Comparison of ENCODE assay signal across 6 worm cellular contexts in the genomic region with DNA sequence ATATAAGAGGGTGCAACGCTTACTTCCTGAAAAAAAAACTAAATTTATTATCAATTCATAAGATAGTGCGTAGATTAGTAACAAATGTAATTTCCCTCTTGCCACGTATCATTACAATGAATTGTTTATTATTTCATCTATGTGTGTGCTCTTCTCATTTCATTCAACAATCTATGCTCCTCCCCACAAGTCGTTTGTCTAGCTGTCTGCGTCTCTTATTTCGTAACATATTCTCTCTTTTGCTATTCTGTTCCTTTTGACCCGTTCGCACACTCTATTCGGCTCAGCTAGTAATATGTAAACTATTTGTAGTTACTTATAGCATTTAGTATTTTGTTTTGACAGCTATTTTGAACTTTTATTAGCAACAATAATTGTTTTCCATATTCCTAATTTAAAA.
TF ChIP-seq lines count a peak whose summit lies in the region.

No protein-coding gene starts in this region.

TF ChIP-seq in whole organism, L1 larva, 84 proteins besides CTCF, POLR2A, EP300 and RAD21 (continues in another document):
- no peak for TF ChIP-seq pax-3 (tag; optimal IDR thresholded peaks at IDR 0.05; lab: Kevin White, UChicago)
- TF ChIP-seq ceh-82 (tag; optimal IDR thresholded peaks at IDR 0.05; lab: Kevin White, UChicago) = no peak
- TF ChIP-seq zag-1 (tag; optimal IDR thresholded peaks at IDR 0.05; lab: Kevin White, UChicago) = no peak
- TF ChIP-seq ama-1 (optimal IDR thresholded peaks at IDR 0.05; lab: Kevin White, UChicago) = no peak
- peak; percentile 17 for TF ChIP-seq nhr-85 (tag; lab: Kevin White, UChicago)
- no peak for TF ChIP-seq elt-2 (tag; optimal IDR thresholded peaks at IDR 0.05; lab: Kevin White, UChicago)
- no peak for TF ChIP-seq C34B4.2 (tag; optimal IDR thresholded peaks at IDR 0.05; lab: Kevin White, UChicago)
- no peak for TF ChIP-seq jun-1 (tag; optimal IDR thresholded peaks at IDR 0.05; lab: Kevin White, UChicago)
- no peak for TF ChIP-seq swsn-7 (tag; optimal IDR thresholded peaks at IDR 0.05; lab: Kevin White, UChicago)
- TF ChIP-seq ceh-90 (tag; optimal IDR thresholded peaks at IDR 0.05; lab: Kevin White, UChicago) = no peak
- TF ChIP-seq snu-23 (GFP tag; optimal IDR thresholded peaks at IDR 0.05; lab: Kevin White, UChicago) = no peak
- TF ChIP-seq hlh-17 (GFP tag; optimal IDR thresholded peaks at IDR 0.05; lab: Kevin White, UChicago; ENCODE audit: borderline replicate concordance) = no peak
- no peak for TF ChIP-seq ceh-8 (GFP tag; optimal IDR thresholded peaks at IDR 0.05; lab: Kevin White, UChicago)
- TF ChIP-seq dpl-1 (GFP tag; optimal IDR thresholded peaks at IDR 0.05; lab: Kevin White, UChicago) = no peak
- TF ChIP-seq sox-4 (tag; optimal IDR thresholded peaks at IDR 0.05; lab: Kevin White, UChicago) = no peak

TF ChIP-seq in whole organism, L2 larva, 48 proteins besides CTCF, POLR2A, EP300 and RAD21 (continues in another document):
- peak; percentile 67 for TF ChIP-seq crh-2 (tag; optimal IDR thresholded peaks at IDR 0.05; lab: Kevin White, UChicago)
- no peak for TF ChIP-seq nhr-25 (tag; optimal IDR thresholded peaks at IDR 0.05; lab: Kevin White, UChicago)
- TF ChIP-seq ztf-11 (tag; optimal IDR thresholded peaks at IDR 0.05; lab: Kevin White, UChicago) = no peak
- TF ChIP-seq blmp-1 (tag; optimal IDR thresholded peaks at IDR 0.05; lab: Kevin White, UChicago; ENCODE audit: insufficient read depth) = no peak
- TF ChIP-seq ceh-16 (tag; optimal IDR thresholded peaks at IDR 0.05; lab: Kevin White, UChicago) = no peak
- no peak for TF ChIP-seq lsy-2 (tag; optimal IDR thresholded peaks at IDR 0.05; lab: Kevin White, UChicago)
- TF ChIP-seq unc-39 (tag; optimal IDR thresholded peaks at IDR 0.05; lab: Kevin White, UChicago) = no peak
- no peak for TF ChIP-seq Y55F3AM.14 (GFP tag; optimal IDR thresholded peaks at IDR 0.05; lab: Kevin White, UChicago)
- TF ChIP-seq sma-9 (GFP tag; optimal IDR thresholded peaks at IDR 0.05; lab: Kevin White, UChicago) = peak; percentile 15
- TF ChIP-seq sma-9 (tag; optimal IDR thresholded peaks at IDR 0.05; lab: Kevin White, UChicago) = no peak
- no peak for TF ChIP-seq ama-1 (optimal IDR thresholded peaks at IDR 0.05; lab: Kevin White, UChicago)
- TF ChIP-seq elt-3 (tag; optimal IDR thresholded peaks at IDR 0.05; lab: Kevin White, UChicago) = no peak
- no peak for TF ChIP-seq nhr-129 (tag; optimal IDR thresholded peaks at IDR 0.05; lab: Kevin White, UChicago)
- no peak for TF ChIP-seq nhr-12 (tag; optimal IDR thresholded peaks at IDR 0.05; lab: Kevin White, UChicago)
- TF ChIP-seq snpc-4 (tag; optimal IDR thresholded peaks at IDR 0.05; lab: Kevin White, UChicago) = no peak
- TF ChIP-seq lin-11 (tag; optimal IDR thresholded peaks at IDR 0.05; lab: Kevin White, UChicago) = no peak

TF ChIP-seq in whole organism, L3 larva, 47 proteins besides CTCF, POLR2A, EP300 and RAD21:
- TF ChIP-seq pha-4 (tag; optimal IDR thresholded peaks at IDR 0.05; lab: Kevin White, UChicago) = peak; percentile 35
- TF ChIP-seq fkh-10 (GFP tag; optimal IDR thresholded peaks at IDR 0.05; lab: Kevin White, UChicago) = no peak

TF ChIP-seq in whole organism, L4 larva, 104 proteins besides CTCF, POLR2A, EP300 and RAD21 (continues in another document):
- TF ChIP-seq mdl-1 (tag; optimal IDR thresholded peaks at IDR 0.05; lab: Kevin White, UChicago) = no peak
- no peak for TF ChIP-seq jun-1 (tag; optimal IDR thresholded peaks at IDR 0.05; lab: Kevin White, UChicago)
- no peak for TF ChIP-seq nhr-25 (tag; optimal IDR thresholded peaks at IDR 0.05; lab: Kevin White, UChicago; ENCODE audit: borderline replicate concordance, insufficient read depth)
- TF ChIP-seq hmg-1.1 (GFP tag; IDR thresholded peaks at IDR 0.05; lab: Robert Waterston, UW) = peak; percentile 18; the same call in 1 of the 2 replicates
- TF ChIP-seq nhr-102 (tag; optimal IDR thresholded peaks at IDR 0.05; lab: Kevin White, UChicago) = no peak
- TF ChIP-seq sdz-12 (GFP tag; optimal IDR thresholded peaks at IDR 0.05; lab: Kevin White, UChicago) = no peak
- TF ChIP-seq mdt-29 (GFP tag; IDR thresholded peaks at IDR 0.05; lab: Robert Waterston, UW) = no peak
- TF ChIP-seq unc-62 (GFP tag; optimal IDR thresholded peaks at IDR 0.05 in 1 of 2; lab: Kevin White, UChicago) = peak in 1 of 2 experiments; percentile 61
- TF ChIP-seq unc-62 (tag; optimal IDR thresholded peaks at IDR 0.05; lab: Kevin White, UChicago) = no peak
- no peak for TF ChIP-seq F49E8.2 (tag; optimal IDR thresholded peaks at IDR 0.05; lab: Kevin White, UChicago; ENCODE audit: borderline replicate concordance)
- TF ChIP-seq daf-16 (GFP tag; optimal IDR thresholded peaks at IDR 0.05; lab: Kevin White, UChicago) = no peak
- peak; percentile 67 for TF ChIP-seq daf-16 (tag; optimal IDR thresholded peaks at IDR 0.05; lab: Kevin White, UChicago)
- TF ChIP-seq nhr-42 (GFP tag; IDR thresholded peaks at IDR 0.05; lab: Robert Waterston, UW) = no peak
- TF ChIP-seq ctbp-1 (GFP tag; IDR thresholded peaks at IDR 0.05; lab: Robert Waterston, UW) = no peak
- TF ChIP-seq dve-1 (tag; optimal IDR thresholded peaks at IDR 0.05; lab: Kevin White, UChicago; ENCODE audit: insufficient read depth) = peak; percentile 62
- TF ChIP-seq duxl-1 (tag; optimal IDR thresholded peaks at IDR 0.05; lab: Kevin White, UChicago; ENCODE audit: poor library complexity) = no peak
- no peak for TF ChIP-seq unc-39 (tag; optimal IDR thresholded peaks at IDR 0.05; lab: Kevin White, UChicago)
- peak; percentile 35 for TF ChIP-seq mes-2 (tag; optimal IDR thresholded peaks at IDR 0.05; lab: Kevin White, UChicago; ENCODE audit: poor library complexity, severe bottlenecking)
- TF ChIP-seq Y75B8A.6 (GFP tag; IDR thresholded peaks at IDR 0.05; lab: Robert Waterston, UW) = no peak

TF ChIP-seq in whole organism, mixed stage, embryonic, 35 proteins besides CTCF, POLR2A, EP300 and RAD21:
- no peak for TF ChIP-seq elt-1 (tag; optimal IDR thresholded peaks at IDR 0.05; lab: Kevin White, UChicago; ENCODE audit: borderline replicate concordance, insufficient read depth)
- peak; percentile 14 for TF ChIP-seq ces-1 (GFP tag; optimal IDR thresholded peaks at IDR 0.05; lab: Kevin White, UChicago)
- peak; percentile 56 for TF ChIP-seq unc-120 (tag; optimal IDR thresholded peaks at IDR 0.05; lab: Kevin White, UChicago; ENCODE audit: poor library complexity, severe bottlenecking)

TF ChIP-seq in whole organism, young adult, 124 proteins besides CTCF, POLR2A, EP300 and RAD21:
- TF ChIP-seq F37B4.10 (GFP tag; IDR thresholded peaks at IDR 0.05; lab: Robert Waterston, UW) (no peak), dox-1 (GFP tag; IDR thresholded peaks at IDR 0.05; lab: Robert Waterston, UW) (no peak), cebp-1 (GFP tag; IDR thresholded peaks at IDR 0.05; lab: Robert Waterston, UW) (no peak; the same call in 1 of the 2 replicates), cebp-1 (tag; optimal IDR thresholded peaks at IDR 0.05; lab: Kevin White, UChicago) (peak; percentile 74), hmg-1.2 (GFP tag; IDR thresholded peaks at IDR 0.05; lab: Robert Waterston, UW) (peak; percentile 80), Y53F4B.3 (GFP tag; IDR thresholded peaks at IDR 0.05; lab: Robert Waterston, UW) (no peak), nhr-120 (GFP tag; IDR thresholded peaks at IDR 0.05; lab: Robert Waterston, UW) (no peak)
